Worm (Caenorhabditis elegans) whole organism, L1 larva: ENCODE results near the gene xbx-4.

Experiments
- C16A3.4 ChIP-seq: fragments of 150-350 bp; optimal IDR thresholded peaks from 2 replicates; lab custom pipeline; 2014; ENCODE audit warnings: missing biosample characterization, missing genetic modification characterization
- F16B12.6 ChIP-seq: fragments of 150-350 bp; optimal IDR thresholded peaks from 2 replicates; lab custom pipeline; 2014; ENCODE audit warnings: missing biosample characterization, missing genetic modification characterization
- ceh-63 ChIP-seq: fragments of 200-800 bp; sonication (Bioruptor generic); optimal IDR thresholded peaks from 2 replicates; lab custom pipeline; 2018; ENCODE audit warnings: mild to moderate bottlenecking, missing genetic modification characterization, missing compliant biosample characterization
- ceh-82 ChIP-seq, 3 experiments: fragments of 150-350 bp in 1 of 3; sonication (generic microtip) in 2 of 3; optimal IDR thresholded peaks; 2 replicates each; lab custom pipeline; 2014 to 2017; ENCODE audit warnings: missing biosample characterization in 3 of 3, missing genetic modification characterization in 3 of 3
- fkh-10 ChIP-seq: sonication (generic microtip); optimal IDR thresholded peaks from 2 replicates; lab custom pipeline; 2017; ENCODE audit warnings: missing biosample characterization, missing genetic modification reagents, missing genetic modification characterization
- fos-1 ChIP-seq: fragments of 150-350 bp; optimal IDR thresholded peaks from 2 replicates; lab custom pipeline; 2014; ENCODE audit warnings: missing biosample characterization, missing genetic modification characterization
- irx-1 ChIP-seq: sonication (generic microtip); optimal IDR thresholded peaks from 2 replicates; lab custom pipeline; 2016; ENCODE audit warnings: missing genetic modification characterization, missing compliant biosample characterization
- lin-15B ChIP-seq: fragments of 150-350 bp; sonication (generic microtip); optimal IDR thresholded peaks from 3 replicates; lab custom pipeline; 2014; ENCODE audit warnings: missing biosample characterization, missing genetic modification characterization
- mab-9 ChIP-seq: fragments of 200-800 bp; sonication (Bioruptor generic); IDR thresholded peaks from 2 replicates; pipeline ENCODE4 v1.3.6; 2022; ENCODE audit warnings: missing genetic modification reagents, missing genetic modification characterization, missing compliant biosample characterization
- nhr-28 ChIP-seq: fragments of 150-350 bp; optimal IDR thresholded peaks from 2 replicates; lab custom pipeline; 2014; ENCODE audit warnings: missing biosample characterization, missing genetic modification characterization
- nhr-71 ChIP-seq: sonication (generic microtip); optimal IDR thresholded peaks from 2 replicates; lab custom pipeline; 2016; ENCODE audit warnings: mild to moderate bottlenecking, missing genetic modification characterization, moderate library complexity, missing compliant biosample characterization
- nhr-77 ChIP-seq: fragments of 150-350 bp; optimal IDR thresholded peaks from 2 replicates; lab custom pipeline; 2014; ENCODE audit warnings: missing biosample characterization, missing genetic modification characterization
- nhr-85 ChIP-seq: sonication (generic microtip); peaks from one replicate; lab custom pipeline; 2016; ENCODE audit warnings: missing genetic modification characterization, inconsistent platforms, missing compliant biosample characterization
- pqm-1 ChIP-seq: sonication (generic microtip); optimal IDR thresholded peaks from 3 replicates; lab custom pipeline; 2017; ENCODE audit warnings: missing biosample characterization, missing genetic modification characterization
- snu-23 ChIP-seq: sonication (generic microtip); optimal IDR thresholded peaks from 2 replicates; lab custom pipeline; 2016; ENCODE audit warnings: missing genetic modification characterization, missing compliant biosample characterization
- sox-4 ChIP-seq: sonication (generic microtip); optimal IDR thresholded peaks from 2 replicates; lab custom pipeline; 2016; ENCODE audit warnings: missing genetic modification characterization, missing compliant biosample characterization
- sptf-1 ChIP-seq: fragments of 150-350 bp; optimal IDR thresholded peaks from 2 replicates; lab custom pipeline; 2014; ENCODE audit warnings: missing biosample characterization, missing genetic modification characterization
- swsn-7 ChIP-seq: sonication (generic microtip); optimal IDR thresholded peaks from 2 replicates; lab custom pipeline; 2016; ENCODE audit warnings: missing genetic modification characterization, missing compliant biosample characterization
- tbx-2 ChIP-seq: sonication (generic microtip); optimal IDR thresholded peaks from 2 replicates; lab custom pipeline; 2016; ENCODE audit warnings: missing genetic modification characterization, missing compliant biosample characterization
- unc-30 ChIP-seq: sonication (generic microtip); optimal IDR thresholded peaks from 2 replicates; lab custom pipeline; 2017; ENCODE audit warnings: missing biosample characterization, missing genetic modification characterization
- unc-62 ChIP-seq: fragments of 150-350 bp; optimal IDR thresholded peaks from 2 replicates; lab custom pipeline; 2014; ENCODE audit warnings: missing biosample characterization, missing genetic modification reagents, missing genetic modification characterization
- unc-98 ChIP-seq: fragments of 200-800 bp; sonication (Bioruptor generic); IDR thresholded peaks from 2 replicates; pipeline ENCODE4 v1.3.6; 2022; ENCODE audit warnings: missing genetic modification characterization, missing compliant biosample characterization
- ztf-4 ChIP-seq: fragments of 150-350 bp; optimal IDR thresholded peaks from 2 replicates; lab custom pipeline; 2014; ENCODE audit warnings: missing biosample characterization, missing genetic modification characterization

The xbx-4 gene

ce11 chrIV:2159069-2159468, 44.6 kb downstream of the xbx-4 start, which contains the start of gene gcy-37:
TSS of gene gcy-37 (minus strand) at chrIV:2159169.
- TF ChIP-seq snu-23 (GFP tag; lab: Kevin White, UChicago) (no peak), sptf-1 (tag; lab: Kevin White, UChicago) (no peak), tbx-2 (tag; lab: Kevin White, UChicago) (no peak), C16A3.4 (no peak), unc-62 (GFP tag; lab: Kevin White, UChicago) (no peak), ztf-4 (tag; lab: Kevin White, UChicago) (no peak), nhr-71 (tag; lab: Kevin White, UChicago) (no peak), mab-9 (GFP tag; lab: Robert Waterston, UW) (no peak), unc-30 (tag; lab: Kevin White, UChicago) (no peak), fos-1 (tag; lab: Kevin White, UChicago) (no peak), irx-1 (tag; lab: Kevin White, UChicago) (no peak), pqm-1 (no peak), fkh-10 (GFP tag; lab: Kevin White, UChicago) (no peak), unc-98 (GFP tag; lab: Robert Waterston, UW) (no peak), F16B12.6 (tag; lab: Kevin White, UChicago) (no peak), sox-4 (no peak), ceh-63 (GFP tag; lab: Kevin White, UChicago) (no peak), nhr-85 (tag; lab: Kevin White, UChicago) (no peak)

- no peak for TF ChIP-seq swsn-7 (tag; lab: Kevin White, UChicago)
- TF ChIP-seq ceh-82 (tag; optimal IDR thresholded peaks at IDR 0.05; lab: Kevin White, UChicago), result no peak
- TF ChIP-seq nhr-28 (tag; lab: Kevin White, UChicago), result peak; percentile 50
- TF ChIP-seq lin-15B (tag; lab: Kevin White, UChicago), result no peak
- TF ChIP-seq nhr-77 (tag; lab: Kevin White, UChicago), result peak; percentile 59
Measured at ce11 chrIV:2162256-2162655, 47.8 kb downstream of the xbx-4 start.
